Worm (Caenorhabditis elegans) whole organism, L1 larva: Measurements from ENCODE around the gene R07A4.4.

Experiments
- C04F5.9 ChIP-seq: sonication (generic microtip); optimal IDR thresholded peaks from 2 replicates; lab custom pipeline; 2016; ENCODE audit warnings: missing genetic modification characterization, missing compliant biosample characterization
- F16B12.6 ChIP-seq: fragments of 150-350 bp; optimal IDR thresholded peaks from 2 replicates; lab custom pipeline; 2014; ENCODE audit warnings: missing biosample characterization, missing genetic modification characterization
- alr-1 ChIP-seq: fragments of 200-800 bp; sonication (Bioruptor generic); optimal IDR thresholded peaks from 2 replicates; lab custom pipeline; 2018; ENCODE audit warnings: borderline replicate concordance, mild to moderate bottlenecking, missing genetic modification characterization, missing compliant biosample characterization
- ama-1 ChIP-seq: fragments of 150-350 bp; optimal IDR thresholded peaks from 2 replicates; lab custom pipeline; 2014
- efl-1 ChIP-seq, 4 experiments: fragments of 150-350 bp; optimal IDR thresholded peaks in 3 of 4; peaks in 1 of 4; 1 replicate in 1 of 4; 2 replicates in 3 of 4; lab custom pipeline; 2014; ENCODE audit warnings: missing biosample characterization in 2 of 4, missing genetic modification characterization in 2 of 4, missing genetic modification reagents in 2 of 4
- egl-13 ChIP-seq: sonication (generic microtip); optimal IDR thresholded peaks from 2 replicates; lab custom pipeline; 2016; ENCODE audit warnings: missing genotype, missing genetic modification reagents, missing genetic modification characterization, missing compliant biosample characterization
- lin-35 ChIP-seq, 2 experiments: fragments of 150-350 bp; optimal IDR thresholded peaks; 2 replicates each; lab custom pipeline; 2014; ENCODE audit warnings: missing biosample characterization in 2 of 2, missing genetic modification characterization in 2 of 2, missing genetic modification reagents in 2 of 2
- mab-9 ChIP-seq: fragments of 200-800 bp; sonication (Bioruptor generic); IDR thresholded peaks from 2 replicates; pipeline ENCODE4 v1.3.6; 2022; ENCODE audit warnings: missing genetic modification reagents, missing genetic modification characterization, missing compliant biosample characterization
- nhr-12 ChIP-seq: sonication (generic microtip); optimal IDR thresholded peaks from 2 replicates; lab custom pipeline; 2017; ENCODE audit warnings: missing biosample characterization, missing genetic modification characterization
- nhr-20 ChIP-seq: sonication (generic microtip); optimal IDR thresholded peaks from 2 replicates; lab custom pipeline; 2016; ENCODE audit warnings: mild to moderate bottlenecking, missing genetic modification characterization, missing compliant biosample characterization
- nhr-47 ChIP-seq: sonication (generic microtip); optimal IDR thresholded peaks from 2 replicates; lab custom pipeline; 2016; ENCODE audit warnings: mild to moderate bottlenecking, missing genetic modification characterization, moderate library complexity, missing compliant biosample characterization
- sptf-1 ChIP-seq: fragments of 150-350 bp; optimal IDR thresholded peaks from 2 replicates; lab custom pipeline; 2014; ENCODE audit warnings: missing biosample characterization, missing genetic modification characterization
- unc-62 ChIP-seq: fragments of 150-350 bp; optimal IDR thresholded peaks from 2 replicates; lab custom pipeline; 2014; ENCODE audit warnings: missing biosample characterization, missing genetic modification reagents, missing genetic modification characterization

ce11 chrX:10763383-10763782 lies 5.9 kb upstream of the R07A4.4 start:
- no peak for TF ChIP-seq sptf-1 (tag; lab: Kevin White, UChicago)
- peak; percentile 26 for TF ChIP-seq nhr-47
- no peak for TF ChIP-seq ama-1 (lab: Kevin White, UChicago)
- no peak for TF ChIP-seq lin-35 (GFP tag; optimal IDR thresholded peaks at IDR 0.05; lab: Kevin White, UChicago)
- no peak for TF ChIP-seq mab-9 (GFP tag; lab: Robert Waterston, UW)
- no peak for TF ChIP-seq efl-1 (optimal IDR thresholded peaks at IDR 0.05; lab: Kevin White, UChicago)
- no peak for TF ChIP-seq efl-1 (GFP tag; optimal IDR thresholded peaks at IDR 0.05 in 1 of 2; lab: Kevin White, UChicago)
- TF ChIP-seq alr-1 (tag; lab: Kevin White, UChicago) = no peak
- no peak for TF ChIP-seq C04F5.9 (tag; lab: Kevin White, UChicago)
- TF ChIP-seq egl-13 = peak; percentile 45
- TF ChIP-seq nhr-20 (tag; lab: Kevin White, UChicago) = no peak
- TF ChIP-seq unc-62 (GFP tag; lab: Kevin White, UChicago) = no peak
- TF ChIP-seq nhr-12 (tag; lab: Kevin White, UChicago) = no peak
- no peak for TF ChIP-seq F16B12.6
